Worm (Caenorhabditis elegans) whole organism, early embryonic: ENCODE measurements around the gene C23G10.11.

Experiments used
- B0310.2 ChIP-seq: sonication (generic microtip); optimal IDR thresholded peaks from 2 replicates; lab custom pipeline; 2016; ENCODE audit warnings: mild to moderate bottlenecking, missing genetic modification characterization, missing compliant biosample characterization
- F13C5.2 ChIP-seq: sonication (generic microtip); optimal IDR thresholded peaks from 2 replicates; lab custom pipeline; 2017; ENCODE audit warnings: mild to moderate bottlenecking, missing genetic modification characterization, inconsistent platforms, missing compliant biosample characterization
- aly-1 ChIP-seq: sonication (generic microtip); optimal IDR thresholded peaks from 2 replicates; lab custom pipeline; 2016; ENCODE audit warnings: missing genetic modification characterization, missing compliant biosample characterization
- ama-1 ChIP-seq: fragments of 150-350 bp; optimal IDR thresholded peaks from 2 replicates; lab custom pipeline; 2014
- ceh-13 ChIP-seq: fragments of 200-800 bp; sonication (Bioruptor generic); optimal IDR thresholded peaks from 2 replicates; lab custom pipeline; 2018; ENCODE audit warnings: mild to moderate bottlenecking, missing genetic modification characterization, missing compliant biosample characterization
- ceh-36 ChIP-seq: sonication (generic microtip); optimal IDR thresholded peaks from 2 replicates; lab custom pipeline; 2016; ENCODE audit warnings: missing genetic modification characterization, inconsistent platforms, missing compliant biosample characterization
- ets-7 ChIP-seq: sonication (generic microtip); optimal IDR thresholded peaks from 2 replicates; lab custom pipeline; 2016; ENCODE audit warnings: missing genotype, missing genetic modification characterization, missing compliant biosample characterization
- flt-1 ChIP-seq: fragments of 200-800 bp; sonication (Bioruptor generic); IDR thresholded peaks from 2 replicates; pipeline ENCODE4 v1.3.6; 2022; ENCODE audit warnings: missing genetic modification characterization, missing compliant biosample characterization
- hmbx-1 ChIP-seq: sonication (generic microtip); optimal IDR thresholded peaks from 2 replicates; lab custom pipeline; 2016; ENCODE audit warnings: mild to moderate bottlenecking, missing genetic modification characterization, missing compliant biosample characterization
- hmg-4 ChIP-seq: fragments of 200-800 bp; sonication (Bioruptor generic); optimal IDR thresholded peaks from 2 replicates; lab custom pipeline; 2018; ENCODE audit warnings: mild to moderate bottlenecking, missing genetic modification characterization, missing compliant biosample characterization
- hnd-1 ChIP-seq: sonication (generic microtip); optimal IDR thresholded peaks from 2 replicates; lab custom pipeline; 2016; ENCODE audit warnings: missing genetic modification characterization, missing compliant biosample characterization
- pes-1 ChIP-seq: fragments of 200-800 bp; sonication (Bioruptor generic); IDR thresholded peaks from 2 replicates; pipeline ENCODE4 v1.3.6; 2022; ENCODE audit warnings: missing genetic modification reagents, missing genetic modification characterization, missing compliant biosample characterization
- scrt-1 ChIP-seq: fragments of 200-800 bp; sonication (Bioruptor generic); IDR thresholded peaks from 2 replicates; pipeline ENCODE4 v1.3.6; 2022; ENCODE audit warnings: missing genetic modification characterization, missing compliant biosample characterization
- sea-1 ChIP-seq: fragments of 200-800 bp; sonication (Bioruptor generic); conservative IDR thresholded peaks from 2 replicates; pipeline ENCODE4 v1.3.6; 2022; ENCODE audit warnings: missing genetic modification characterization, missing compliant biosample characterization
- tbx-11 ChIP-seq: fragments of 200-800 bp; sonication (Bioruptor generic); IDR thresholded peaks from 2 replicates; pipeline ENCODE4 v1.3.6; 2022; ENCODE audit warnings: missing genetic modification characterization, missing compliant biosample characterization
- tbx-37 ChIP-seq: fragments of 200-800 bp; sonication (Bioruptor generic); conservative IDR thresholded peaks from 2 replicates; pipeline ENCODE4 v1.3.6; 2022; ENCODE audit warnings: missing genetic modification reagents, missing genetic modification characterization, missing compliant biosample characterization
- tra-4 ChIP-seq: sonication (generic microtip); optimal IDR thresholded peaks from 2 replicates; lab custom pipeline; 2017; ENCODE audit warnings: missing genetic modification characterization, missing compliant biosample characterization

Gene C23G10.11

ce11 chrIII:6215476-6215875, at the start of gene C23G10.11:
C23G10.11 (minus strand) TSS chrIII:6215576.
- TF ChIP-seq B0310.2 (tag; lab: Kevin White, UChicago) (no peak), ceh-13 (no peak), F13C5.2 (tag; lab: Kevin White, UChicago) (no peak), scrt-1 (GFP tag; lab: Robert Waterston, UW) (no peak), hmg-4 (GFP tag; lab: Kevin White, UChicago) (no peak), flt-1 (GFP tag; lab: Robert Waterston, UW) (no peak), ceh-36 (tag; lab: Kevin White, UChicago) (no peak), pes-1 (GFP tag; lab: Robert Waterston, UW) (no peak), tra-4 (tag; lab: Kevin White, UChicago) (no peak), tbx-37 (GFP tag; lab: Robert Waterston, UW) (no peak)

ce11 chrIII:6264447-6264846, 49.1 kb upstream of the C23G10.11 start, which contains the start of gene srg-5:
srg-5 (minus strand) TSS chrIII:6264547.
- TF ChIP-seq hmg-4 (GFP tag; lab: Kevin White, UChicago) (no peak), ets-7 (tag; lab: Kevin White, UChicago) (no peak), tra-4 (tag; lab: Kevin White, UChicago) (no peak), flt-1 (GFP tag; lab: Robert Waterston, UW) (no peak), hmbx-1 (no peak), F13C5.2 (tag; lab: Kevin White, UChicago) (no peak), tbx-11 (GFP tag; lab: Robert Waterston, UW) (no peak), aly-1 (tag; lab: Kevin White, UChicago) (no peak), B0310.2 (tag; lab: Kevin White, UChicago) (no peak), ceh-13 (no peak), pes-1 (GFP tag; lab: Robert Waterston, UW) (no peak), hnd-1 (tag; lab: Kevin White, UChicago) (no peak), tbx-37 (GFP tag; lab: Robert Waterston, UW) (no peak), scrt-1 (GFP tag; lab: Robert Waterston, UW) (no peak), ama-1 (lab: Kevin White, UChicago) (no peak), sea-1 (no peak), ceh-36 (tag; lab: Kevin White, UChicago) (no peak)

ce11 chrIII:6261985-6262384, 46.6 kb upstream of the C23G10.11 start, which contains the start of gene srg-4:
srg-4 (minus strand) TSS chrIII:6262085.
- TF ChIP-seq hnd-1 (tag; lab: Kevin White, UChicago) (no peak), B0310.2 (tag; lab: Kevin White, UChicago) (no peak)

ce11 chrIII:6260115-6260514, 44.7 kb upstream of the C23G10.11 start, which contains the start of gene srg-2:
srg-2 (minus strand) TSS chrIII:6260215.
- TF ChIP-seq ets-7 (tag; lab: Kevin White, UChicago) (no peak), hmbx-1 (no peak), aly-1 (tag; lab: Kevin White, UChicago) (no peak), sea-1 (no peak), hnd-1 (tag; lab: Kevin White, UChicago) (no peak), pes-1 (GFP tag; lab: Robert Waterston, UW) (no peak), ceh-36 (tag; lab: Kevin White, UChicago) (no peak), F13C5.2 (tag; lab: Kevin White, UChicago) (no peak), B0310.2 (tag; lab: Kevin White, UChicago) (no peak), flt-1 (GFP tag; lab: Robert Waterston, UW) (no peak), hmg-4 (GFP tag; lab: Kevin White, UChicago) (no peak)

DNA sequence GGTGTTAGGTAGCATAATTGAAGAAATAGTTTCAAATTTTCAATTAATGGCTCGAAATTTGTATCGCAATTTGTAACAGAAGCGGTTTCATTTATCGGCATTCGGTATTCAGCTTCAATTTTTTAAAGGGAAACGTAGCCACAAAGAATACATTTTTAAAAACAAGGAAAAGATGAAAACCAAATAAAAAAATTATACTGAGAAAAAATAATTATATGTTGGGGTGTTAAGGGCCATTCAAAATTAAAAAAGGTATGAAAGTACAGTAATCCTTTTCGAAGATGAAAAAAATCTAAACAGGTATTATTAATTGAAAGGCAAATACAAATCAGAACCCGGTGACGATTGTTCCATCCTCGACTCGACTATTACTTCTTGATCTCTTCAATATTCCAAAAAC, 42.9 kb upstream of the C23G10.11 start, which contains the start of gene srg-1:
Gene srg-1, minus strand, starts transcription at position 101 of the 400 bp plus-strand sequence.
- TF ChIP-seq B0310.2 (tag; lab: Kevin White, UChicago) (no peak), hnd-1 (tag; lab: Kevin White, UChicago) (no peak), aly-1 (tag; lab: Kevin White, UChicago) (no peak)

DNA sequence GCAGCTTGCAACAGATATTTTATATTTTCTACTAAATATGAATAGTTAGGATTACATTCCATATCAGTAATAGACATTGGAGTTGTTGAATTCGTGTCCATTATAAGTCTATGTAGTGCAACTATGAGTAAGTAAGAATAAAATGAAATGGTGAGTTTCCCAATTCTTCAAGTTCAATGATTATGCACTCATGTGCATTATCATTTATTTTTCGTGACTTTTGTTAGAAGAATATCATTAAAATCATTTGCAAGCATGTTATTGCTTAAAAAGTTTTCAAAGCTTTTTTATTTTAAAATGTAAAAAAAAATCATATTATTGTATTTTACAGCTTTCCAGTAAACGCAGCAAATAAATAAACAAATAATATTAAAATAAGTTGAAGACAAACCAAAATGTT, 41.3 kb upstream of the C23G10.11 start, which contains the start of gene srg-9:
Gene srg-9, minus strand, starts transcription at position 101 of the 400 bp plus-strand sequence.
- TF ChIP-seq ceh-13 (no peak), tra-4 (tag; lab: Kevin White, UChicago) (no peak), F13C5.2 (tag; lab: Kevin White, UChicago) (no peak), B0310.2 (tag; lab: Kevin White, UChicago) (no peak), ama-1 (lab: Kevin White, UChicago) (no peak), flt-1 (GFP tag; lab: Robert Waterston, UW) (no peak), tbx-37 (GFP tag; lab: Robert Waterston, UW) (no peak), hmg-4 (GFP tag; lab: Kevin White, UChicago) (no peak), tbx-11 (GFP tag; lab: Robert Waterston, UW) (no peak), aly-1 (tag; lab: Kevin White, UChicago) (no peak), hmbx-1 (no peak), scrt-1 (GFP tag; lab: Robert Waterston, UW) (no peak), ets-7 (tag; lab: Kevin White, UChicago) (no peak), ceh-36 (tag; lab: Kevin White, UChicago) (no peak), pes-1 (GFP tag; lab: Robert Waterston, UW) (no peak), sea-1 (no peak), hnd-1 (tag; lab: Kevin White, UChicago) (no peak)

ce11 chrIII:6254737-6255136, 39.4 kb upstream of the C23G10.11 start, which contains the start of gene srg-8:
srg-8 (minus strand) TSS chrIII:6254837.
- TF ChIP-seq tbx-11 (GFP tag; lab: Robert Waterston, UW), result no peak
- TF ChIP-seq B0310.2 (tag; lab: Kevin White, UChicago), result no peak
- no peak for TF ChIP-seq tra-4 (tag; lab: Kevin White, UChicago)
- no peak for TF ChIP-seq F13C5.2 (tag; lab: Kevin White, UChicago)
- TF ChIP-seq hnd-1 (tag; lab: Kevin White, UChicago), result no peak
- no peak for TF ChIP-seq ets-7 (tag; lab: Kevin White, UChicago)
- no peak for TF ChIP-seq flt-1 (GFP tag; lab: Robert Waterston, UW)
- TF ChIP-seq hmbx-1, result no peak
- no peak for TF ChIP-seq tbx-37 (GFP tag; lab: Robert Waterston, UW)
- TF ChIP-seq hmg-4 (GFP tag; lab: Kevin White, UChicago), result no peak
- no peak for TF ChIP-seq ceh-36 (tag; lab: Kevin White, UChicago)
- no peak for TF ChIP-seq scrt-1 (GFP tag; lab: Robert Waterston, UW)
- no peak for TF ChIP-seq ama-1 (lab: Kevin White, UChicago)
- no peak for TF ChIP-seq pes-1 (GFP tag; lab: Robert Waterston, UW)
- no peak for TF ChIP-seq sea-1
- TF ChIP-seq aly-1 (tag; lab: Kevin White, UChicago), result no peak
- TF ChIP-seq ceh-13, result no peak
